Worm (Caenorhabditis elegans) whole organism, young adult: Measurements from ENCODE around the gene C16D9.6.

ENCODE experiments used
- B0035.1 ChIP-seq: sonication (generic microtip); optimal IDR thresholded peaks from 2 replicates; lab custom pipeline; 2016; ENCODE audit warnings: missing genetic modification characterization, mild to moderate bottlenecking, missing compliant biosample characterization, missing genotype, missing genetic modification reagents
- B0261.1 ChIP-seq: sonication (generic microtip); optimal IDR thresholded peaks from 2 replicates; lab custom pipeline; 2016; ENCODE audit warnings: mild to moderate bottlenecking, missing genetic modification characterization, moderate library complexity, missing compliant biosample characterization
- C17E4.6 ChIP-seq: fragments of 200-800 bp; sonication (Bioruptor generic); IDR thresholded peaks from 2 replicates; pipeline ENCODE4 v1.3.6; 2022; ENCODE audit warnings: missing genetic modification reagents, missing genetic modification characterization, missing compliant biosample characterization
- F39B2.1 ChIP-seq: fragments of 200-800 bp; sonication (Bioruptor generic); IDR thresholded peaks from 2 replicates; pipeline ENCODE4 v1.3.6; 2022; ENCODE audit warnings: missing genetic modification reagents, missing genetic modification characterization, missing compliant biosample characterization
- F57C9.4 ChIP-seq: sonication (generic microtip); optimal IDR thresholded peaks from 2 replicates; lab custom pipeline; 2017; ENCODE audit warnings: mild to moderate bottlenecking, missing genetic modification characterization, missing compliant biosample characterization
- Y79H2A.3 ChIP-seq: fragments of 200-800 bp; sonication (Bioruptor generic); conservative IDR thresholded peaks from 2 replicates; pipeline ENCODE4 v1.3.6; 2022; ENCODE audit warnings: missing genetic modification reagents, missing genetic modification characterization, missing compliant biosample characterization
- ZK185.1 ChIP-seq: sonication (generic microtip); optimal IDR thresholded peaks from 2 replicates; lab custom pipeline; 2016; ENCODE audit warnings: mild to moderate bottlenecking, missing genetic modification characterization, missing compliant biosample characterization; ENCODE audit not compliant: poor library complexity, severe bottlenecking
- ama-1 ChIP-seq, 3 experiments: fragments of 150-350 bp in 1 of 3; sonication (generic microtip) in 2 of 3; optimal IDR thresholded peaks; 2 replicates each; lab custom pipeline; 2014 to 2018; ENCODE audit warnings: missing biosample characterization in 2 of 3, missing genetic modification characterization in 2 of 3, missing genetic modification reagents in 2 of 3
- atf-7 ChIP-seq: sonication (generic microtip); optimal IDR thresholded peaks from 2 replicates; lab custom pipeline; 2017; ENCODE audit warnings: mild to moderate bottlenecking, missing genetic modification characterization, missing compliant biosample characterization
- attf-6 ChIP-seq: fragments of 200-800 bp; sonication (Bioruptor generic); IDR thresholded peaks from 2 replicates; pipeline ENCODE4 v1.3.6; 2022; ENCODE audit warnings: missing genetic modification reagents, missing genetic modification characterization, missing compliant biosample characterization
- ceh-100 ChIP-seq: fragments of 200-800 bp; sonication (Bioruptor generic); IDR thresholded peaks from 2 replicates; pipeline ENCODE4 v1.3.6; 2022; ENCODE audit warnings: missing genetic modification reagents, missing genetic modification characterization, missing compliant biosample characterization
- ceh-91 ChIP-seq: fragments of 200-800 bp; sonication (Bioruptor generic); IDR thresholded peaks from 2 replicates; pipeline ENCODE4 v1.3.6; 2022; ENCODE audit warnings: missing genetic modification reagents, missing genetic modification characterization, missing compliant biosample characterization
- ets-4 ChIP-seq: fragments of 200-800 bp; sonication (Bioruptor generic); optimal IDR thresholded peaks from 2 replicates; lab custom pipeline; 2018; ENCODE audit warnings: mild to moderate bottlenecking, missing genetic modification characterization, missing compliant biosample characterization
- gei-17 ChIP-seq: fragments of 200-800 bp; sonication (Bioruptor generic); optimal IDR thresholded peaks from 2 replicates; lab custom pipeline; 2018; ENCODE audit warnings: mild to moderate bottlenecking, missing genetic modification characterization, missing compliant biosample characterization
- hmg-1.2 ChIP-seq: fragments of 200-800 bp; sonication (Bioruptor generic); IDR thresholded peaks from 2 replicates; pipeline ENCODE4 v1.3.6; 2022; ENCODE audit warnings: missing genetic modification reagents, missing genetic modification characterization, missing compliant biosample characterization
- lin-35 ChIP-seq, 3 experiments: fragments of 150-350 bp in 2 of 3; sonication (generic microtip) in 1 of 3; optimal IDR thresholded peaks; 2 replicates each; lab custom pipeline; 2014 to 2018; ENCODE audit warnings: missing biosample characterization in 3 of 3, missing genetic modification characterization in 3 of 3, missing genetic modification reagents in 3 of 3
- lsl-1 ChIP-seq: fragments of 200-800 bp; sonication (Bioruptor generic); optimal IDR thresholded peaks from 2 replicates; lab custom pipeline; 2018; ENCODE audit warnings: mild to moderate bottlenecking, missing genetic modification characterization, moderate library complexity, missing compliant biosample characterization
- madf-3 ChIP-seq: fragments of 200-800 bp; sonication (Bioruptor generic); IDR thresholded peaks from 2 replicates; pipeline ENCODE4 v1.3.6; 2022; ENCODE audit warnings: missing genetic modification reagents, missing genetic modification characterization, missing compliant biosample characterization
- madf-6 ChIP-seq: fragments of 200-800 bp; sonication (Bioruptor generic); IDR thresholded peaks from 2 replicates; pipeline ENCODE4 v1.3.6; 2022; ENCODE audit warnings: missing genetic modification reagents, missing genetic modification characterization, missing compliant biosample characterization
- madf-8 ChIP-seq: fragments of 200-800 bp; sonication (Bioruptor generic); conservative IDR thresholded peaks from 2 replicates; pipeline ENCODE4 v1.3.6; 2022; ENCODE audit warnings: missing genetic modification reagents, missing genetic modification characterization, missing compliant biosample characterization
- mcd-1 ChIP-seq: fragments of 200-800 bp; sonication (Bioruptor generic); IDR thresholded peaks from 2 replicates; pipeline ENCODE4 v1.3.6; 2022; ENCODE audit warnings: missing genetic modification reagents, missing genetic modification characterization, missing compliant biosample characterization
- nfyb-1 ChIP-seq: fragments of 200-800 bp; sonication (Bioruptor generic); IDR thresholded peaks from 2 replicates; pipeline ENCODE4 v1.3.6; 2022; ENCODE audit warnings: missing genetic modification reagents, missing genetic modification characterization, missing compliant biosample characterization
- nhr-120 ChIP-seq: fragments of 200-800 bp; sonication (Bioruptor generic); IDR thresholded peaks from 2 replicates; pipeline ENCODE4 v1.3.6; 2022; ENCODE audit warnings: missing genetic modification characterization, missing compliant biosample characterization
- nhr-27 ChIP-seq: fragments of 200-800 bp; sonication (Bioruptor generic); optimal IDR thresholded peaks from 2 replicates; lab custom pipeline; 2018; ENCODE audit warnings: mild to moderate bottlenecking, missing genetic modification characterization, moderate library complexity, missing compliant biosample characterization
- nhr-80 ChIP-seq: sonication (generic microtip); optimal IDR thresholded peaks from 2 replicates; lab custom pipeline; 2016; ENCODE audit warnings: missing genetic modification characterization, missing compliant biosample characterization
- pbrm-1 ChIP-seq: fragments of 200-800 bp; sonication (Bioruptor generic); IDR thresholded peaks from 2 replicates; pipeline ENCODE4 v1.3.6; 2022; ENCODE audit warnings: missing genetic modification reagents, missing genetic modification characterization, missing compliant biosample characterization
- sea-2 ChIP-seq: fragments of 200-800 bp; sonication (Bioruptor generic); IDR thresholded peaks from 2 replicates; pipeline ENCODE4 v1.3.6; 2022; ENCODE audit warnings: missing genetic modification characterization, missing compliant biosample characterization
- snpc-1.3 ChIP-seq: sonication (generic microtip); optimal IDR thresholded peaks from 2 replicates; lab custom pipeline; 2017; ENCODE audit warnings: missing genetic modification characterization, mild to moderate bottlenecking, missing compliant biosample characterization, antibody characterized with exemption, moderate library complexity, missing genotype, missing genetic modification reagents; ENCODE audit not compliant: insufficient read depth
- unc-130 ChIP-seq: sonication (generic microtip); optimal IDR thresholded peaks from 2 replicates; lab custom pipeline; 2016; ENCODE audit warnings: missing genetic modification reagents, missing genetic modification characterization, missing compliant biosample characterization
- ztf-18 ChIP-seq: sonication (generic microtip); optimal IDR thresholded peaks from 2 replicates; lab custom pipeline; 2016; ENCODE audit warnings: missing genotype, mild to moderate bottlenecking, missing genetic modification characterization, missing compliant biosample characterization
- ztf-6 ChIP-seq: fragments of 200-800 bp; sonication (Bioruptor generic); IDR thresholded peaks from 2 replicates; pipeline ENCODE4 v1.3.6; 2022; ENCODE audit warnings: missing genetic modification reagents, missing genetic modification characterization, missing compliant biosample characterization

The C16D9.6 gene

ce11 chrV:8280770-8281169 is 30.7 kb upstream of the C16D9.6 start, which contains the start of gene str-135:
Gene str-135, minus strand, starts transcription at chrV:8280870.
- TF ChIP-seq hmg-1.2 (GFP tag; lab: Robert Waterston, UW) (no peak), sea-2 (GFP tag; lab: Robert Waterston, UW) (no peak), ama-1 (optimal IDR thresholded peaks at IDR 0.05; lab: Kevin White, UChicago) (no peak), ama-1 (GFP tag; optimal IDR thresholded peaks at IDR 0.05; lab: Kevin White, UChicago) (no peak), atf-7 (tag; lab: Kevin White, UChicago) (no peak), F39B2.1 (GFP tag; lab: Robert Waterston, UW) (no peak), nhr-120 (GFP tag; lab: Robert Waterston, UW) (no peak), ZK185.1 (tag; lab: Kevin White, UChicago) (no peak)

- TF ChIP-seq Y79H2A.3: no peak
- TF ChIP-seq atf-7 (tag; lab: Kevin White, UChicago): no peak
- no peak for TF ChIP-seq C17E4.6 (GFP tag; lab: Robert Waterston, UW)
- no peak for TF ChIP-seq pbrm-1 (GFP tag; lab: Robert Waterston, UW)
- TF ChIP-seq ceh-100 (GFP tag; lab: Robert Waterston, UW): no peak
- no peak for TF ChIP-seq attf-6
- no peak for TF ChIP-seq ztf-6 (GFP tag; lab: Robert Waterston, UW)
- no peak for TF ChIP-seq madf-8
- TF ChIP-seq ets-4 (GFP tag; lab: Kevin White, UChicago): no peak
- TF ChIP-seq snpc-1.3 (tag; lab: Kevin White, UChicago): no peak
- no peak for TF ChIP-seq nhr-27 (tag; lab: Kevin White, UChicago)
- no peak for TF ChIP-seq gei-17 (GFP tag; lab: Kevin White, UChicago)
- no peak for TF ChIP-seq ceh-91 (GFP tag; lab: Robert Waterston, UW)
- TF ChIP-seq F57C9.4 (tag; lab: Kevin White, UChicago): no peak
- TF ChIP-seq mcd-1 (GFP tag; lab: Robert Waterston, UW): no peak
- no peak for TF ChIP-seq nfyb-1 (GFP tag; lab: Robert Waterston, UW)
- TF ChIP-seq B0035.1 (tag; lab: Kevin White, UChicago): no peak
- no peak for TF ChIP-seq lsl-1
- no peak for TF ChIP-seq B0261.1 (tag; lab: Kevin White, UChicago)
- no peak for TF ChIP-seq madf-3 (GFP tag; lab: Robert Waterston, UW)
Measured at ce11 chrV:8278830-8279229, 28.7 kb upstream of the C16D9.6 start, which contains the start of gene str-136. Gene str-136, minus strand, starts transcription at chrV:8278930.

- no peak for TF ChIP-seq lin-35 (GFP tag; optimal IDR thresholded peaks at IDR 0.05; lab: Kevin White, UChicago)
- TF ChIP-seq nhr-80 (tag; lab: Kevin White, UChicago): peak; percentile 59
- no peak for TF ChIP-seq ceh-100 (GFP tag; lab: Robert Waterston, UW)
- no peak for TF ChIP-seq nhr-120 (GFP tag; lab: Robert Waterston, UW)
- no peak for TF ChIP-seq nfyb-1 (GFP tag; lab: Robert Waterston, UW)
Measured at ce11 chrV:8271995-8272394, 21.9 kb upstream of the C16D9.6 start, which contains the start of gene asp-5. Gene asp-5, plus strand, starts transcription at chrV:8272385.

ce11 chrV:8271395-8271794 is 21.3 kb upstream of the C16D9.6 start:
- no peak for TF ChIP-seq madf-6
- no peak for TF ChIP-seq gei-17 (GFP tag; lab: Kevin White, UChicago)
- no peak for TF ChIP-seq unc-130 (GFP tag; lab: Kevin White, UChicago)
- no peak for TF ChIP-seq ceh-91 (GFP tag; lab: Robert Waterston, UW)
- TF ChIP-seq madf-3 (GFP tag; lab: Robert Waterston, UW): no peak
- no peak for TF ChIP-seq ztf-18 (tag; lab: Kevin White, UChicago)
